Worm (Caenorhabditis elegans): ENCODE data around the gene C02E7.8.

- TF ChIP-seq him-1 (tag; optimal IDR thresholded peaks at IDR 0.05) (no peak), dao-5 (tag; optimal IDR thresholded peaks at IDR 0.05) (no peak)
Measured at ce11 chrV:4944219-4944618, 23.6 kb upstream of the C02E7.8 start, which contains the start of gene str-211.
